Worm (Caenorhabditis elegans): Measurements from ENCODE around the gene mrpl-46.

mrpl-46 gene

ce11 chrIV:778484-778883 is 22.1 kb upstream of the mrpl-46 start, which contains the start of gene ugt-52:
Gene ugt-52, plus strand, starts transcription at chrIV:778784.
- TF ChIP-seq him-1 (tag; optimal IDR thresholded peaks at IDR 0.05), result no peak
- TF ChIP-seq W03F9.2 (tag; optimal IDR thresholded peaks at IDR 0.05), result no peak
- no peak for TF ChIP-seq dao-5 (tag; optimal IDR thresholded peaks at IDR 0.05)

DNA sequence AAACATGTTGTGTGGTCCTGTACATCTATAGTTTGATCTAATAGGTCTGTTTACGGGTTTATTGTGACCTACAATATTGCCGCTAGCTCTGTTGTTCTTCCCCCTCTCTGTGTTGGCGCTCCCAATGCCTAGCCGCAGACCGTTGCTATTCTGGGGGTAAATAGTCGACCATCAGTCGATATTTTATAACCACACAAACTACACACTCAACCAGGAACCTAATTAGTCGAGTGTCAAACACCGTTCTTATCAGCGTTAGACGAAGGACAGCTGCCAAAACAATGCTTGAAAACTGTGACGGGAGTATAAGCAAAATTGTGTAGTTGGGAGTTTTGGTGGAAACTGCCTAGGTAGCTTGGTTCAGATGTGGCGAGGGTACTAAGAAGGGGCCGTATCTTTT is 18.2 kb upstream of the mrpl-46 start:
- TF ChIP-seq him-1 (tag; optimal IDR thresholded peaks at IDR 0.05), result no peak
- no peak for TF ChIP-seq dao-5 (tag; optimal IDR thresholded peaks at IDR 0.05)
- TF ChIP-seq W03F9.2 (tag; optimal IDR thresholded peaks at IDR 0.05), result no peak

DNA sequence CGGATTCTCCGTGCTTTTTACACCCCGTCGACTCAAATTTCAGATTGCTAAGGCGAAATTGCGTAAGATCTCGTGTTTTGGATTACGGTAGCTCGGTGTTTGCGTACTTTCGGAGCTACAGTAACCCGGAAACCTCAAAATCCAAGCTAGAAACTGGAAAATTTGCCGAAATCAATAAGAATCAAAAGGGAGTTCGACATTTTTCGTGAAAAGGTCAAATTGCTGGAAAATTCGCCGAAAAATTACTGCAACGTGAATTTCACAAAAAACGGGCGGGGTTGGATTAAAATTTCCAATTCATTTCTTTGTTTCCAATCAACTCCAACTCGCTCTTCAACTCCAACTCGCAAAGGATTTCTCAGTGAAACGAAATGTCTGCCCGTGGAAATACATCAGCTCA is 12.9 kb upstream of the mrpl-46 start, which contains the start of gene F56B3.6:
F56B3.6 (plus strand) TSS at position 301 of the 400 bp plus-strand sequence.
- TF ChIP-seq dao-5 (tag; optimal IDR thresholded peaks at IDR 0.05), result no peak
- no peak for TF ChIP-seq W03F9.2 (tag; optimal IDR thresholded peaks at IDR 0.05)
- TF ChIP-seq him-1 (tag; optimal IDR thresholded peaks at IDR 0.05), result no peak

DNA sequence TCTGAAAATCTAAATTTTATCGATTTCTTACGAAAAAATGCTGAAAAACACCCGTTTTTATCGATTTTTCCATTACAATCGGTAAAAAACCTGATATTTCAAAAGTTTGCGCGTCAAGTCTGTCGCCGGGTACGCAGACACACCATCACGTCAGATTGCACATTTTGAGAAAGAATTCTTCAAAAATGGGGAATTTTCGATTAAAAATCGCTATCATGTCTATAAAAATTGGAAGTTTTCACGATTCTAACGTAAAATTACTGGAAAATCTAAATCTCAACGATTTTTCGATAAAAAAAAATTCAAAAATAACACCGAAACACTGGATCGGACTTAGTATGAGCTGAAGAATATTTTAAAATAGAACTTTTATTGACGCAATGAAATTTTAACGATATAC is 6.3 kb upstream of the mrpl-46 start, which contains the start of gene F56B3.4:
F56B3.4 (minus strand) TSS at position 1 of the 400 bp plus-strand sequence.
- TF ChIP-seq W03F9.2 (tag; optimal IDR thresholded peaks at IDR 0.05) (no peak), him-1 (tag; optimal IDR thresholded peaks at IDR 0.05) (no peak), dao-5 (tag; optimal IDR thresholded peaks at IDR 0.05) (no peak)

- TF ChIP-seq him-1 (tag; optimal IDR thresholded peaks at IDR 0.05) (no peak), dao-5 (tag; optimal IDR thresholded peaks at IDR 0.05) (no peak), W03F9.2 (tag; optimal IDR thresholded peaks at IDR 0.05) (no peak)
Observed at ce11 chrIV:795383-795872, 5.2 kb upstream of the mrpl-46 start, which contains the start of gene skr-18. Gene skr-18, minus strand, starts transcription at chrIV:795433.

- peak; percentile 80 for TF ChIP-seq W03F9.2 (tag; optimal IDR thresholded peaks at IDR 0.05)
- TF ChIP-seq him-1 (tag; optimal IDR thresholded peaks at IDR 0.05), result peak; percentile 6
- TF ChIP-seq dao-5 (tag; optimal IDR thresholded peaks at IDR 0.05), result no peak
Observed at ce11 chrIV:796521-797073, 4.0 kb upstream of the mrpl-46 start, which contains the start of the genes F56B3.11 and ech-5. Gene F56B3.11, minus strand, starts transcription at chrIV:796571. Gene ech-5, plus strand, starts transcription at chrIV:797023.

DNA sequence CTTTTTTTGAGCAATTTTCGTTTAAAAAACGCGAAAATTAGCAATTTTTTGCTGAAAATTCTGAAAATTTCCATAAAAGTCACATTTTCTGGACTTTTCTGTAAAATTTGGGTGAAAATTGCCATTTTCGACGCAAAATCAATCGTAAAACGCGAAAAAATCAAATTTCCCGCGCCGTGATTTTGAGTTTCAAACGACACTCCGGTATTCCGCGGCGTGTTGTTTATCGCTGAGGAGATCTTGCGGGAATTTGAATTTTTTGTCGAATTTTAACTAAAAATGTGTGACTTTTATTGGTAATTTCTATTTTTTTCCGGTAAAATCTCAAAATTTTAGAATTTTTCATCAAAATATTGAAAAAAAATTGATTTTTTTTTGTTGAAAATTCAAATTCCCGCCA is 544 bp downstream of the mrpl-46 start:
- TF ChIP-seq him-1 (tag; optimal IDR thresholded peaks at IDR 0.05) (no peak), W03F9.2 (tag; optimal IDR thresholded peaks at IDR 0.05) (no peak), dao-5 (tag; optimal IDR thresholded peaks at IDR 0.05) (no peak)

- TF ChIP-seq dao-5 (tag; optimal IDR thresholded peaks at IDR 0.05), result no peak
- TF ChIP-seq W03F9.2 (tag; optimal IDR thresholded peaks at IDR 0.05), result no peak
- TF ChIP-seq him-1 (tag; optimal IDR thresholded peaks at IDR 0.05), result no peak
Observed at ce11 chrIV:804802-805201, 4.2 kb downstream of the mrpl-46 start, which contains the start of gene Y55F3BL.4. Gene Y55F3BL.4, plus strand, starts transcription at chrIV:805102.

DNA sequence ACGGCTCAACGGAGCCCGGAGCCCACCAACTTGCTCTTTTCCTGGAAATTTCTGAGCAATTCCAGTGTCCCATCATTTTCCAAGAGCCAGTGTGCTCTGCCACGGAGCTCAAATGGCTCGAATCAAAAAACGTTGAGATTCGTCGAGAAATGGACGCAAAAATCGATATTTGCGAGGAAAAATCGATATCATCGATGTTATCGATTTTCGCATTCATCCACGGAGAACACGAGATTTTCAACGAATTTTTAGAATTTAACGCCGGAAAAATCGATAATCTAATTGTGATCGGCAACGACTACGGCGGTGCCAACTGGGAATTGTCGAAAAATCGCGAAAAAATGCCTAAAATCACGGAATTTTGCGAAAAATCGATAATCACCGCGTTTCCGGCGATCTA is 5.1 kb downstream of the mrpl-46 start:
- no peak for TF ChIP-seq him-1 (tag; optimal IDR thresholded peaks at IDR 0.05)
- TF ChIP-seq dao-5 (tag; optimal IDR thresholded peaks at IDR 0.05), result no peak
- TF ChIP-seq W03F9.2 (tag; optimal IDR thresholded peaks at IDR 0.05), result no peak

DNA sequence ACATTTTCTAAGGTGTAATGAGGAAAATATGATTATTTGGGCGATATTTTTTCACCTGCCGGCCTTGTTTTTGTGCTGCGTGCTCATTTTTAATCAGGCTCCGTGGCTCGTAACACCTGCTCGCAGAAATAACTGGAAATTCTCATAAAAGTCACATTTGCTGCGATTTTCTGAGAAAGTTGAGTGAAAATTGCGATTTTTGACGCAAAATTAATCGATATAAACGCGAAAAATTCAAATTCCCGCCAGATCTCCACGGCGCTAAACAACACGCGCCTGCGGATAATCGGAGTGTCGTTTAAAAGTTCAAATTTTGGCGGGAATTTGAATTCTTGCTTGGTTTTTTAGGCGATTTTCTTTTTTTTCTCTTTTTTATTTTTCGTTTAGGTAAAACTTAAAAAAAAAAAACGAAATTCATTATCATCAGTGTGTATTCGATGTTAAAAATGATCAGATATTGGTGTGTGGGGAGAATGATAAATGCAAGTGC is 6.5 kb downstream of the mrpl-46 start, which contains the start of gene Y55F3BL.6:
Y55F3BL.6 (minus strand) TSS at position 51 of the 490 bp plus-strand sequence.
- no peak for TF ChIP-seq dao-5 (tag; optimal IDR thresholded peaks at IDR 0.05)
- TF ChIP-seq him-1 (tag; optimal IDR thresholded peaks at IDR 0.05), result no peak

ce11 chrIV:817879-818278 is 17.3 kb downstream of the mrpl-46 start:
- TF ChIP-seq him-1 (tag; optimal IDR thresholded peaks at IDR 0.05) (no peak), W03F9.2 (tag; optimal IDR thresholded peaks at IDR 0.05) (no peak), dao-5 (tag; optimal IDR thresholded peaks at IDR 0.05) (no peak)

ce11 chrIV:824854-825253 is 24.2 kb downstream of the mrpl-46 start, which contains the start of gene zipt-15:
Gene zipt-15, minus strand, starts transcription at chrIV:824954.
- TF ChIP-seq him-1 (tag; optimal IDR thresholded peaks at IDR 0.05), result no peak
- no peak for TF ChIP-seq dao-5 (tag; optimal IDR thresholded peaks at IDR 0.05)
- no peak for TF ChIP-seq W03F9.2 (tag; optimal IDR thresholded peaks at IDR 0.05)

ce11 chrIV:826145-826544 is 25.5 kb downstream of the mrpl-46 start:
- no peak for TF ChIP-seq him-1 (tag; optimal IDR thresholded peaks at IDR 0.05)

DNA sequence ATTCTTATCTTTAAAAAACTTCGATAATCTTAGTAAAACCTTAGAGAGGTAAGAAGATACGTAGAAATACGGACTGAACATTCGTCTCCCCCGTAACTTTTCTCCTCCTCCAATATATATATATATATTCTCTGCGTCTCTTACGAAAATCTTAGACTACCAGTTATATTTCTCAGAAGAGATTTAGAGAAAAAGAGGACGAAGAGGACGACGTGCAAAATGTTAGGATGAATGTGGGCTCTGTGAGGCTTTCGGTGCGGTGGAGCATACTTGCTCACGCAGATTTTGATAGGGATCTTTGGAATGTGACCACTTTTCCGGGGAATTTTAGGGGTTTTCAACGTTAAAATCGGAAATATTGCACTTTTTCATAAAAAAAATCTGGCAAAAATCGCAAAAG is 27.8 kb downstream of the mrpl-46 start:
- TF ChIP-seq W03F9.2 (tag; optimal IDR thresholded peaks at IDR 0.05), result no peak

DNA sequence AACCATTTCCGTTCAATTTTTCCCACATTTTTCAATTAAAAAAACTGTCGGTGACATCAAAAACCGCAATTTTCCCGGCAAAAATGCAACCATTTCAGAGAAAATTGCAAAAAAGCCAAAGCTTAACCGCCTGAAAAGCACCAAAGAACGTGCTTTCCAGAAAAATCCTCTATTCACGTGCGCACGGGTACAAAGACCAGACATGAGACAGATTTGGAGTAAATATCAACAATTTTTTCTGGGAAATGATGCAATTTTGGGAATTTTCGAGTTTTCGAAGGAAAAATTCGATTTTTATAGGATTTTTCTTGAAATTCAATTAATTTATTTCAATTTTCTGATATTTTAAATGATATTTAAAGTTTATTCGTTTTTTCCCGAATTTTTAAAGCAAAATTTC is 28.5 kb downstream of the mrpl-46 start:
- TF ChIP-seq dao-5 (tag; optimal IDR thresholded peaks at IDR 0.05) (no peak), him-1 (tag; optimal IDR thresholded peaks at IDR 0.05) (no peak), W03F9.2 (tag; optimal IDR thresholded peaks at IDR 0.05) (no peak)

All from whole organism, L4/young adult.